Worm (Caenorhabditis elegans): ENCODE results near the gene sri-50.

ce11 chrII:3170089-3170488 lies 33.4 kb upstream of the sri-50 start, which contains the start of gene fbxc-55:
- TF ChIP-seq zip-5 (tag; optimal IDR thresholded peaks at IDR 0.05) (no peak), ceh-24 (tag; optimal IDR thresholded peaks at IDR 0.05) (no peak), ama-1 (optimal IDR thresholded peaks at IDR 0.05) (no peak), gmeb-2 (tag; optimal IDR thresholded peaks at IDR 0.05) (no peak), pqm-1 (tag; optimal IDR thresholded peaks at IDR 0.05) (no peak), eyg-1 (tag; optimal IDR thresholded peaks at IDR 0.05) (no peak), ceh-48 (tag; optimal IDR thresholded peaks at IDR 0.05) (no peak), lim-6 (tag; optimal IDR thresholded peaks at IDR 0.05) (no peak), nhr-11 (tag; optimal IDR thresholded peaks at IDR 0.05) (no peak), hlh-13 (GFP tag; optimal IDR thresholded peaks at IDR 0.05) (no peak)

Measured in whole organism, late embryonic.